Fruit fly (Drosophila melanogaster) whole organism, pupa: ENCODE measurements around the gene CG11929.

ENCODE experiments used
- CG13204 ChIP-seq: fragments of 200-800 bp; sonication (Bioruptor generic); optimal IDR thresholded peaks from 2 replicates; lab custom pipeline; 2018; ENCODE audit warnings: missing biosample characterization, mild to moderate bottlenecking, missing genetic modification characterization, moderate library complexity
- CG14655 ChIP-seq: fragments of 200-800 bp; sonication (Bioruptor generic); optimal IDR thresholded peaks from 3 replicates; lab custom pipeline; 2017; ENCODE audit warnings: mild to moderate bottlenecking, missing biosample characterization, missing genetic modification reagents, missing genetic modification characterization
- CG15710 ChIP-seq: fragments of 200-800 bp; sonication (Bioruptor generic); optimal IDR thresholded peaks from 2 replicates; lab custom pipeline; 2018; ENCODE audit warnings: missing biosample characterization, mild to moderate bottlenecking, missing genetic modification characterization, moderate library complexity
- CG32121 ChIP-seq: fragments of 200-800 bp; sonication (Bioruptor generic); IDR thresholded peaks from 2 replicates; pipeline ENCODE4 v1.3.6; 2022; ENCODE audit warnings: missing biosample characterization, missing genetic modification characterization
- CG34367 ChIP-seq: fragments of 200-800 bp; sonication (Bioruptor generic); optimal IDR thresholded peaks from 2 replicates; lab custom pipeline; 2018; ENCODE audit warnings: missing biosample characterization, mild to moderate bottlenecking, missing genetic modification characterization
- CG8159 ChIP-seq: fragments of 200-800 bp; sonication (Bioruptor generic); optimal IDR thresholded peaks from 3 replicates; lab custom pipeline; 2018; ENCODE audit warnings: missing biosample characterization, mild to moderate bottlenecking, missing genetic modification characterization, moderate library complexity
- CG8301 ChIP-seq: fragments of 200-800 bp; sonication (Bioruptor generic); optimal IDR thresholded peaks from 2 replicates; lab custom pipeline; 2018; ENCODE audit warnings: missing biosample characterization, mild to moderate bottlenecking, missing genetic modification characterization
- CG9948 ChIP-seq: fragments of 200-800 bp; sonication (Bioruptor generic); optimal IDR thresholded peaks from 2 replicates; lab custom pipeline; 2018; ENCODE audit warnings: missing biosample characterization, mild to moderate bottlenecking, missing genetic modification characterization, moderate library complexity
- EcR ChIP-seq: fragments of 200-800 bp; sonication (Bioruptor generic); optimal IDR thresholded peaks from 3 replicates; lab custom pipeline; 2019; ENCODE audit warnings: missing biosample characterization, missing genetic modification characterization, mild to moderate bottlenecking, moderate library complexity, missing genetic modification reagents
- Ets98B ChIP-seq: fragments of 200-800 bp; sonication (Bioruptor generic); IDR thresholded peaks from 2 replicates; pipeline ENCODE4 v1.3.6; 2022; ENCODE audit warnings: missing biosample characterization, missing genetic modification characterization
- Pif1B ChIP-seq: fragments of 200-800 bp; sonication (Bioruptor generic); optimal IDR thresholded peaks from 3 replicates; lab custom pipeline; 2016; ENCODE audit warnings: missing biosample characterization, missing genetic modification characterization
- Snoo ChIP-seq: fragments of 200-800 bp; sonication (Bioruptor generic); optimal IDR thresholded peaks from 3 replicates; lab custom pipeline; 2017; ENCODE audit warnings: missing biosample characterization, mild to moderate bottlenecking, missing genetic modification characterization, inconsistent platforms
- fd96Ca ChIP-seq: fragments of 200-800 bp; sonication (Bioruptor generic); IDR thresholded peaks from 3 replicates; pipeline ENCODE4 v1.3.6; 2022; ENCODE audit warnings: missing biosample characterization, missing genetic modification characterization
- gl ChIP-seq: fragments of 200-800 bp; sonication (Bioruptor generic); optimal IDR thresholded peaks from 2 replicates; lab custom pipeline; 2018; ENCODE audit warnings: missing biosample characterization, mild to moderate bottlenecking, missing genetic modification characterization

DNA sequence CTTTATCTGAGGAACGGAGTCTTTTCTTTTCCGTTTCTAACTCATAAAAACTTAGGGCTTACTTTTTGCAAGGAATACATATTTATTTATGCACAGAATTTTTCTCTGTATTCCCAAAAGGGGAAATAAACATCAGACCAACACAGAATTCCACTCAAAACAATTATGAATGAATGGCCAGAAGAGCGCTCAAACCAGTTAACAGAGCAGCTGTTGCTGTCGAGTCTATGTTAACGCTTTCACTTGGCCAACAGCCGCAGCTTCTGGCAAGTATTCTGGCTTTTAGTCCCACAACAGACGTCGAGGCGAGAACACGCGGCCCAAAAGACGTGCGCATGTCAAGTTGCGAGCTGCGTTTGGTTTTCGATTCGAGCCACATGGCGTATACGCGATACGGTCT, 11.9 kb downstream of the CG11929 start, which contains the start of gene dcma:
- TF ChIP-seq fd96Ca: no peak
- no peak for TF ChIP-seq gl (tag; lab: Kevin White, UChicago)
- no peak for TF ChIP-seq EcR (GFP tag; lab: Kevin White, UChicago)
- no peak for TF ChIP-seq CG34367 (tag; lab: Kevin White, UChicago)
- no peak for TF ChIP-seq CG14655 (GFP tag; lab: Kevin White, UChicago)
- TF ChIP-seq CG8301 (tag; lab: Kevin White, UChicago): no peak
- no peak for TF ChIP-seq CG8159 (tag; lab: Kevin White, UChicago)
- no peak for TF ChIP-seq Snoo (tag; lab: Kevin White, UChicago)
- TF ChIP-seq Pif1B (GFP tag; lab: Kevin White, UChicago): no peak
- no peak for TF ChIP-seq CG9948
- TF ChIP-seq CG13204: no peak
- no peak for TF ChIP-seq CG15710 (tag; lab: Kevin White, UChicago)
- no peak for TF ChIP-seq Ets98B
- no peak for TF ChIP-seq CG32121 (GFP tag; lab: Robert Waterston, UW)
